Worm (Caenorhabditis elegans) whole organism, late embryonic: Measurements from ENCODE around the gene str-130.

Experiments
- C08G9.2 ChIP-seq: sonication (generic microtip); optimal IDR thresholded peaks from 2 replicates; lab custom pipeline; 2016; ENCODE audit warnings: mild to moderate bottlenecking, missing genetic modification characterization, moderate library complexity, missing compliant biosample characterization
- F13H6.1 ChIP-seq: sonication (generic microtip); optimal IDR thresholded peaks from 2 replicates; lab custom pipeline; 2016; ENCODE audit warnings: missing genetic modification characterization, missing compliant biosample characterization
- K09A11.1 ChIP-seq: sonication (generic microtip); optimal IDR thresholded peaks from 2 replicates; lab custom pipeline; 2017; ENCODE audit warnings: antibody characterized with exemption, mild to moderate bottlenecking, missing genetic modification characterization, missing compliant biosample characterization; ENCODE audit not compliant: insufficient read depth
- Y22D7AL.16 ChIP-seq: sonication (generic microtip); optimal IDR thresholded peaks from 2 replicates; lab custom pipeline; 2016; ENCODE audit warnings: missing genetic modification characterization, missing compliant biosample characterization
- ama-1 ChIP-seq: fragments of 150-350 bp; optimal IDR thresholded peaks from 2 replicates; lab custom pipeline; 2014
- ceh-18 ChIP-seq: sonication (generic microtip); optimal IDR thresholded peaks from 2 replicates; lab custom pipeline; 2016; ENCODE audit warnings: missing genetic modification characterization, missing compliant biosample characterization
- ceh-24 ChIP-seq: sonication (generic microtip); optimal IDR thresholded peaks from 2 replicates; lab custom pipeline; 2016; ENCODE audit warnings: mild to moderate bottlenecking, missing genetic modification characterization, missing compliant biosample characterization
- ceh-45 ChIP-seq: fragments of 200-800 bp; sonication (Bioruptor generic); IDR thresholded peaks from 2 replicates; pipeline ENCODE4 v1.3.6; 2022; ENCODE audit warnings: missing genetic modification reagents, missing genetic modification characterization, missing compliant biosample characterization
- ceh-48 ChIP-seq: sonication (generic microtip); optimal IDR thresholded peaks from 2 replicates; lab custom pipeline; 2016; ENCODE audit warnings: missing genetic modification characterization, inconsistent platforms, missing compliant biosample characterization
- ceh-6 ChIP-seq: fragments of 200-800 bp; sonication (Bioruptor generic); optimal IDR thresholded peaks from 2 replicates; lab custom pipeline; 2018; ENCODE audit warnings: mild to moderate bottlenecking, missing genetic modification characterization, missing compliant biosample characterization
- dmd-4 ChIP-seq: sonication (generic microtip); optimal IDR thresholded peaks from 2 replicates; lab custom pipeline; 2016; ENCODE audit warnings: borderline replicate concordance, missing genetic modification characterization, missing compliant biosample characterization
- dve-1 ChIP-seq: sonication (generic microtip); optimal IDR thresholded peaks from 2 replicates; lab custom pipeline; 2017; ENCODE audit warnings: antibody characterized with exemption, mild to moderate bottlenecking, missing genetic modification characterization, missing compliant biosample characterization
- elt-2 ChIP-seq: sonication (generic microtip); optimal IDR thresholded peaks from 2 replicates; lab custom pipeline; 2016; ENCODE audit warnings: missing genetic modification reagents, missing genetic modification characterization, missing compliant biosample characterization
- elt-4 ChIP-seq: sonication (generic microtip); optimal IDR thresholded peaks from 2 replicates; lab custom pipeline; 2016; ENCODE audit warnings: missing genetic modification characterization, missing compliant biosample characterization
- ets-4 ChIP-seq: sonication (generic microtip); optimal IDR thresholded peaks from 2 replicates; lab custom pipeline; 2016; ENCODE audit warnings: missing genetic modification characterization, missing compliant biosample characterization
- eyg-1 ChIP-seq: sonication (generic microtip); optimal IDR thresholded peaks from 2 replicates; lab custom pipeline; 2016; ENCODE audit warnings: missing genotype, missing genetic modification characterization, missing compliant biosample characterization
- fkh-10 ChIP-seq: fragments of 150-350 bp; optimal IDR thresholded peaks from 2 replicates; lab custom pipeline; 2014; ENCODE audit warnings: missing biosample characterization, missing genetic modification reagents, missing genetic modification characterization
- fkh-6 ChIP-seq: sonication (generic microtip); optimal IDR thresholded peaks from 2 replicates; lab custom pipeline; 2016; ENCODE audit warnings: missing genetic modification characterization, missing compliant biosample characterization
- hlh-30 ChIP-seq: sonication (generic microtip); optimal IDR thresholded peaks from 2 replicates; lab custom pipeline; 2017; ENCODE audit warnings: antibody characterized with exemption, missing genetic modification characterization, missing compliant biosample characterization; ENCODE audit not compliant: insufficient read depth
- hlh-6 ChIP-seq: sonication (generic microtip); optimal IDR thresholded peaks from 2 replicates; lab custom pipeline; 2016; ENCODE audit warnings: missing genotype, missing genetic modification characterization, missing compliant biosample characterization
- madf-2 ChIP-seq: sonication (generic microtip); optimal IDR thresholded peaks from 2 replicates; lab custom pipeline; 2017; ENCODE audit warnings: missing genetic modification characterization, missing compliant biosample characterization
- mec-3 ChIP-seq: sonication (generic microtip); optimal IDR thresholded peaks from 2 replicates; lab custom pipeline; 2016; ENCODE audit warnings: borderline replicate concordance, missing genetic modification characterization, missing compliant biosample characterization
- nhr-232 ChIP-seq: sonication (generic microtip); optimal IDR thresholded peaks from 2 replicates; lab custom pipeline; 2016; ENCODE audit warnings: missing genetic modification characterization, missing compliant biosample characterization
- odd-2 ChIP-seq: sonication (generic microtip); optimal IDR thresholded peaks from 2 replicates; lab custom pipeline; 2017; ENCODE audit warnings: antibody characterized with exemption, mild to moderate bottlenecking, missing genetic modification characterization, missing compliant biosample characterization
- pax-1 ChIP-seq: fragments of 150-350 bp; optimal IDR thresholded peaks from 2 replicates; lab custom pipeline; 2014; ENCODE audit warnings: missing biosample characterization, missing genetic modification characterization
- pha-2 ChIP-seq: sonication (generic microtip); optimal IDR thresholded peaks from 2 replicates; lab custom pipeline; 2017; ENCODE audit warnings: mild to moderate bottlenecking, missing genetic modification characterization, missing compliant biosample characterization
- pha-4 ChIP-seq: fragments of 150-350 bp; optimal IDR thresholded peaks from 2 replicates; lab custom pipeline; 2018; ENCODE audit warnings: missing biosample characterization, missing genetic modification reagents, missing genetic modification characterization
- pqm-1 ChIP-seq: sonication (generic microtip); optimal IDR thresholded peaks from 2 replicates; lab custom pipeline; 2016; ENCODE audit warnings: missing genetic modification characterization, missing compliant biosample characterization
- rnt-1 ChIP-seq: sonication (generic microtip); optimal IDR thresholded peaks from 2 replicates; lab custom pipeline; 2016; ENCODE audit warnings: missing genetic modification characterization, missing compliant biosample characterization
- sdc-2 ChIP-seq: sonication (generic microtip); optimal IDR thresholded peaks from 2 replicates; lab custom pipeline; 2016; ENCODE audit warnings: missing genotype, missing genetic modification characterization, missing compliant biosample characterization
- sox-2 ChIP-seq: fragments of 200-800 bp; sonication (Bioruptor generic); IDR thresholded peaks from 2 replicates; pipeline ENCODE4 v1.3.6; 2022; ENCODE audit warnings: missing genetic modification reagents, missing genetic modification characterization, missing compliant biosample characterization
- sox-4 ChIP-seq: sonication (generic microtip); optimal IDR thresholded peaks from 2 replicates; lab custom pipeline; 2017; ENCODE audit warnings: mild to moderate bottlenecking, missing genetic modification characterization, inconsistent platforms, missing compliant biosample characterization
- syd-9 ChIP-seq: sonication (generic microtip); optimal IDR thresholded peaks from 2 replicates; lab custom pipeline; 2016; ENCODE audit warnings: mild to moderate bottlenecking, missing genetic modification characterization, moderate library complexity, missing compliant biosample characterization
- tbx-2 ChIP-seq: sonication (generic microtip); optimal IDR thresholded peaks from 2 replicates; lab custom pipeline; 2016; ENCODE audit warnings: missing genetic modification characterization, missing compliant biosample characterization
- tbx-7 ChIP-seq: sonication (generic microtip); optimal IDR thresholded peaks from 2 replicates; lab custom pipeline; 2016; ENCODE audit warnings: missing genotype, missing genetic modification characterization, missing compliant biosample characterization
- unc-3 ChIP-seq, 2 experiments: fragments of 200-800 bp in 1 of 2; sonication (Bioruptor generic) in 1 of 2; sonication (generic microtip) in 1 of 2; conservative IDR thresholded peaks in 1 of 2; optimal IDR thresholded peaks in 1 of 2; 2 replicates each; pipeline versions ENCODE4 v1.3.6 to Lab custom; 2016 to 2022; ENCODE audit warnings: missing compliant biosample characterization in 2 of 2, missing genetic modification characterization in 2 of 2, missing genetic modification reagents in 1 of 2
- unc-42 ChIP-seq: sonication (generic microtip); optimal IDR thresholded peaks from 2 replicates; lab custom pipeline; 2016; ENCODE audit warnings: missing genotype, missing genetic modification characterization, missing compliant biosample characterization
- zip-5 ChIP-seq: sonication (generic microtip); optimal IDR thresholded peaks from 2 replicates; lab custom pipeline; 2016; ENCODE audit warnings: missing genetic modification characterization, missing compliant biosample characterization

str-130 gene

ce11 chrV:8050811-8051210 lies 39.7 kb downstream of the str-130 start, which contains the start of gene col-43:
Gene col-43, minus strand, starts transcription at chrV:8050911.
- TF ChIP-seq pax-1 (tag; lab: Kevin White, UChicago) (no peak), dve-1 (tag; lab: Kevin White, UChicago) (no peak), ceh-6 (GFP tag; lab: Kevin White, UChicago) (no peak), fkh-10 (GFP tag; lab: Kevin White, UChicago) (no peak), fkh-6 (tag; lab: Kevin White, UChicago) (no peak)

- peak; percentile 74 for TF ChIP-seq elt-4
- TF ChIP-seq ceh-24 (tag; lab: Kevin White, UChicago): no peak
- TF ChIP-seq dmd-4: peak; percentile 14
- TF ChIP-seq, all 69 proteins: peak for 2
Observed at ce11 chrV:8050059-8050677, 40.3 kb downstream of the str-130 start.

- no peak for TF ChIP-seq ceh-48 (tag; lab: Kevin White, UChicago)
- no peak for TF ChIP-seq elt-2
- no peak for TF ChIP-seq sox-4 (tag; lab: Kevin White, UChicago)
- no peak for TF ChIP-seq ets-4 (tag; lab: Kevin White, UChicago)
- TF ChIP-seq eyg-1: no peak
- no peak for TF ChIP-seq hlh-6 (tag; lab: Kevin White, UChicago)
Observed at ce11 chrV:8046706-8047105, 43.8 kb downstream of the str-130 start, which contains the start of gene ZC513.3. Gene ZC513.3, plus strand, starts transcription at chrV:8047006.

ce11 chrV:8044957-8045356 lies 45.5 kb downstream of the str-130 start:
- TF ChIP-seq tbx-7 (tag; lab: Kevin White, UChicago) (no peak), Y22D7AL.16 (tag; lab: Kevin White, UChicago) (no peak), elt-2 (no peak), ama-1 (lab: Kevin White, UChicago) (no peak), hlh-30 (tag; lab: Kevin White, UChicago) (no peak), sdc-2 (tag; lab: Kevin White, UChicago) (no peak), sox-2 (GFP tag; lab: Robert Waterston, UW) (no peak), zip-5 (no peak), K09A11.1 (no peak), F13H6.1 (no peak), nhr-232 (tag; lab: Kevin White, UChicago) (no peak), ets-4 (tag; lab: Kevin White, UChicago) (no peak), mec-3 (tag; lab: Kevin White, UChicago) (no peak), C08G9.2 (tag; lab: Kevin White, UChicago) (no peak)

- TF ChIP-seq pha-2 (no peak), ama-1 (lab: Kevin White, UChicago) (no peak), madf-2 (no peak)
Observed at ce11 chrV:8043664-8044063, 46.8 kb downstream of the str-130 start.

ce11 chrV:8041336-8041868 lies 49.1 kb downstream of the str-130 start:
- TF ChIP-seq Y22D7AL.16 (tag; lab: Kevin White, UChicago) (no peak), ceh-45 (no peak), unc-3 (GFP tag; conservative IDR thresholded peaks at IDR 0.05; lab: Robert Waterston, UW) (no peak), unc-3 (tag; optimal IDR thresholded peaks at IDR 0.05; lab: Kevin White, UChicago) (no peak), fkh-6 (tag; lab: Kevin White, UChicago) (no peak), pax-1 (tag; lab: Kevin White, UChicago) (no peak), pha-4 (tag; lab: Kevin White, UChicago) (no peak), sox-2 (GFP tag; lab: Robert Waterston, UW) (no peak), tbx-2 (tag; lab: Kevin White, UChicago) (no peak), ceh-18 (tag; lab: Kevin White, UChicago) (no peak), rnt-1 (no peak), unc-42 (no peak), odd-2 (tag; lab: Kevin White, UChicago) (no peak), syd-9 (tag; lab: Kevin White, UChicago) (no peak), pha-2 (no peak), K09A11.1 (no peak), sox-4 (tag; lab: Kevin White, UChicago) (no peak), pqm-1 (tag; lab: Kevin White, UChicago) (no peak)
